Fruit fly (Drosophila melanogaster): ENCODE data around the gene Zw.

- TF ChIP-seq CG7045 (GFP tag; optimal IDR thresholded peaks at IDR 0.05) (no peak), pad (GFP tag; optimal IDR thresholded peaks at IDR 0.05) (peak; percentile 20)
Observed at dm6 chrX:19712898-19713627, 46.0 kb downstream of the Zw start, which contains the start of gene meso18E.
